Worm (Caenorhabditis elegans) whole organism, L2 larva: ENCODE measurements around the gene sng-1.

Experiments used
- C34F6.9 ChIP-seq: fragments of 150-350 bp; optimal IDR thresholded peaks from 2 replicates; lab custom pipeline; 2014; ENCODE audit warnings: missing biosample characterization, missing genetic modification characterization
- F13H6.1 ChIP-seq: sonication (generic microtip); optimal IDR thresholded peaks from 2 replicates; lab custom pipeline; 2016; ENCODE audit warnings: missing genetic modification characterization, missing compliant biosample characterization
- R02D3.7 ChIP-seq: fragments of 150-350 bp; optimal IDR thresholded peaks from 2 replicates; lab custom pipeline; 2014; ENCODE audit warnings: missing biosample characterization, missing genetic modification characterization
- Y55F3AM.14 ChIP-seq: fragments of 200-800 bp; sonication (Bioruptor generic); optimal IDR thresholded peaks from 2 replicates; lab custom pipeline; 2018; ENCODE audit warnings: mild to moderate bottlenecking, missing genetic modification characterization, missing compliant biosample characterization
- alr-1 ChIP-seq: fragments of 150-350 bp; optimal IDR thresholded peaks from 2 replicates; lab custom pipeline; 2014; ENCODE audit warnings: missing biosample characterization, missing genetic modification characterization
- aly-2 ChIP-seq: fragments of 150-350 bp; optimal IDR thresholded peaks from 2 replicates; lab custom pipeline; 2014; ENCODE audit warnings: missing biosample characterization, missing genetic modification characterization
- ama-1 ChIP-seq: fragments of 150-350 bp; optimal IDR thresholded peaks from 2 replicates; lab custom pipeline; 2018; ENCODE audit warnings: inconsistent platforms
- blmp-1 ChIP-seq: sonication (generic microtip); optimal IDR thresholded peaks from 2 replicates; lab custom pipeline; 2017; ENCODE audit warnings: missing genetic modification characterization, mild to moderate bottlenecking, missing compliant biosample characterization, antibody characterized with exemption, moderate library complexity; ENCODE audit not compliant: insufficient read depth
- ceh-16 ChIP-seq: fragments of 150-350 bp; optimal IDR thresholded peaks from 2 replicates; lab custom pipeline; 2014; ENCODE audit warnings: missing biosample characterization, missing genetic modification characterization
- ceh-82 ChIP-seq: fragments of 150-350 bp; optimal IDR thresholded peaks from 2 replicates; lab custom pipeline; 2014; ENCODE audit warnings: missing biosample characterization, missing genetic modification characterization
- crh-2 ChIP-seq: sonication (generic microtip); optimal IDR thresholded peaks from 2 replicates; lab custom pipeline; 2017; ENCODE audit warnings: missing biosample characterization, missing genetic modification characterization
- dmd-4 ChIP-seq: sonication (generic microtip); optimal IDR thresholded peaks from 2 replicates; lab custom pipeline; 2017; ENCODE audit warnings: missing biosample characterization, missing genetic modification characterization
- egl-27 ChIP-seq: sonication (generic microtip); optimal IDR thresholded peaks from 3 replicates; lab custom pipeline; 2017; ENCODE audit warnings: missing biosample characterization, missing genetic modification reagents, missing genetic modification characterization
- elt-1 ChIP-seq: fragments of 150-350 bp; optimal IDR thresholded peaks from 2 replicates; lab custom pipeline; 2014; ENCODE audit warnings: missing biosample characterization, missing genetic modification characterization
- elt-3 ChIP-seq: sonication (generic microtip); optimal IDR thresholded peaks from 2 replicates; lab custom pipeline; 2017; ENCODE audit warnings: missing biosample characterization, missing genetic modification characterization
- fos-1 ChIP-seq: fragments of 150-350 bp; optimal IDR thresholded peaks from 2 replicates; lab custom pipeline; 2014; ENCODE audit warnings: missing biosample characterization, missing genetic modification characterization
- gmeb-1 ChIP-seq: fragments of 150-350 bp; optimal IDR thresholded peaks from 2 replicates; lab custom pipeline; 2014; ENCODE audit warnings: missing biosample characterization, missing genetic modification characterization
- lin-11 ChIP-seq: fragments of 150-350 bp; sonication (generic microtip); optimal IDR thresholded peaks from 2 replicates; lab custom pipeline; 2014; ENCODE audit warnings: missing biosample characterization, missing genetic modification characterization, inconsistent platforms, mixed read lengths
- lin-13 ChIP-seq: fragments of 150-350 bp; optimal IDR thresholded peaks from 2 replicates; lab custom pipeline; 2014; ENCODE audit warnings: missing biosample characterization, missing genetic modification reagents, missing genetic modification characterization
- lsy-2 ChIP-seq, 2 experiments: fragments of 150-350 bp in 1 of 2; sonication (generic microtip) in 1 of 2; optimal IDR thresholded peaks; 2 replicates each; lab custom pipeline; 2014 to 2017; ENCODE audit warnings: missing biosample characterization in 2 of 2, missing genetic modification characterization in 2 of 2
- mab-5 ChIP-seq: fragments of 150-350 bp; optimal IDR thresholded peaks from 2 replicates; lab custom pipeline; 2014; ENCODE audit warnings: missing biosample characterization, missing genetic modification characterization
- mdl-1 ChIP-seq, 2 experiments: fragments of 150-350 bp in 1 of 2; sonication (generic microtip) in 1 of 2; optimal IDR thresholded peaks; 2 replicates each; lab custom pipeline; 2017; ENCODE audit warnings: missing biosample characterization in 2 of 2, missing genetic modification characterization in 2 of 2
- nhr-10 ChIP-seq: sonication (generic microtip); optimal IDR thresholded peaks from 2 replicates; lab custom pipeline; 2017; ENCODE audit warnings: missing biosample characterization, missing genetic modification characterization
- nhr-11 ChIP-seq: fragments of 150-350 bp; optimal IDR thresholded peaks from 2 replicates; lab custom pipeline; 2014; ENCODE audit warnings: missing biosample characterization, missing genetic modification characterization
- nhr-12 ChIP-seq: fragments of 150-350 bp; optimal IDR thresholded peaks from 2 replicates; lab custom pipeline; 2014; ENCODE audit warnings: missing biosample characterization, missing genetic modification characterization
- nhr-129 ChIP-seq: fragments of 150-350 bp; optimal IDR thresholded peaks from 2 replicates; lab custom pipeline; 2014; ENCODE audit warnings: missing biosample characterization, missing genetic modification characterization
- nhr-21 ChIP-seq: fragments of 150-350 bp; optimal IDR thresholded peaks from 2 replicates; lab custom pipeline; 2014; ENCODE audit warnings: missing biosample characterization, missing genetic modification characterization
- nhr-23 ChIP-seq: fragments of 150-350 bp; optimal IDR thresholded peaks from 2 replicates; lab custom pipeline; 2014; ENCODE audit warnings: missing biosample characterization, missing genetic modification reagents, missing genetic modification characterization
- nhr-237 ChIP-seq: fragments of 150-350 bp; optimal IDR thresholded peaks from 2 replicates; lab custom pipeline; 2014; ENCODE audit warnings: missing biosample characterization, missing genetic modification characterization
- nhr-25 ChIP-seq: fragments of 150-350 bp; sonication (generic microtip); optimal IDR thresholded peaks from 3 replicates; lab custom pipeline; 2014; ENCODE audit warnings: missing biosample characterization, missing genetic modification characterization
- nhr-6 ChIP-seq: fragments of 150-350 bp; optimal IDR thresholded peaks from 2 replicates; lab custom pipeline; 2014; ENCODE audit warnings: missing biosample characterization, missing genetic modification characterization
- nhr-77 ChIP-seq: fragments of 150-350 bp; optimal IDR thresholded peaks from 2 replicates; lab custom pipeline; 2014; ENCODE audit warnings: missing biosample characterization, missing genetic modification characterization
- peb-1 ChIP-seq: fragments of 150-350 bp; optimal IDR thresholded peaks from 2 replicates; lab custom pipeline; 2014; ENCODE audit warnings: missing biosample characterization, missing genetic modification characterization
- sem-4 ChIP-seq: fragments of 150-350 bp; optimal IDR thresholded peaks from 2 replicates; lab custom pipeline; 2014; ENCODE audit warnings: missing biosample characterization, missing genetic modification reagents, missing genetic modification characterization
- sma-3 ChIP-seq: sonication (generic microtip); optimal IDR thresholded peaks from 2 replicates; lab custom pipeline; 2016; ENCODE audit warnings: missing genetic modification reagents, missing genetic modification characterization, missing compliant biosample characterization
- sma-9 ChIP-seq, 2 experiments: fragments of 150-350 bp in 1 of 2; sonication (generic microtip) in 1 of 2; optimal IDR thresholded peaks; 2 replicates each; lab custom pipeline; 2014 to 2016; ENCODE audit warnings: missing genetic modification characterization in 2 of 2, mild to moderate bottlenecking in 1 of 2, missing biosample characterization in 1 of 2, missing compliant biosample characterization in 1 of 2, missing genetic modification reagents in 1 of 2, moderate library complexity in 1 of 2
- unc-39 ChIP-seq: fragments of 150-350 bp; optimal IDR thresholded peaks from 2 replicates; lab custom pipeline; 2014; ENCODE audit warnings: missing biosample characterization, missing genetic modification characterization
- unc-55 ChIP-seq: fragments of 150-350 bp; sonication (generic microtip); optimal IDR thresholded peaks from 3 replicates; lab custom pipeline; 2014; ENCODE audit warnings: missing biosample characterization, missing genetic modification reagents, missing genetic modification characterization
- zag-1 ChIP-seq: fragments of 150-350 bp; optimal IDR thresholded peaks from 2 replicates; lab custom pipeline; 2014; ENCODE audit warnings: missing biosample characterization, missing genetic modification characterization
- ztf-1 ChIP-seq: fragments of 200-800 bp; sonication (Bioruptor generic); conservative IDR thresholded peaks from 2 replicates; pipeline ENCODE4 v1.3.6; 2022; ENCODE audit warnings: missing genetic modification characterization, missing compliant biosample characterization
- ztf-11 ChIP-seq: sonication (generic microtip); optimal IDR thresholded peaks from 2 replicates; lab custom pipeline; 2017; ENCODE audit warnings: missing biosample characterization, missing genetic modification characterization
- ztf-4 ChIP-seq: fragments of 150-350 bp; optimal IDR thresholded peaks from 2 replicates; lab custom pipeline; 2014; ENCODE audit warnings: missing biosample characterization, missing genetic modification characterization

The sng-1 gene

DNA sequence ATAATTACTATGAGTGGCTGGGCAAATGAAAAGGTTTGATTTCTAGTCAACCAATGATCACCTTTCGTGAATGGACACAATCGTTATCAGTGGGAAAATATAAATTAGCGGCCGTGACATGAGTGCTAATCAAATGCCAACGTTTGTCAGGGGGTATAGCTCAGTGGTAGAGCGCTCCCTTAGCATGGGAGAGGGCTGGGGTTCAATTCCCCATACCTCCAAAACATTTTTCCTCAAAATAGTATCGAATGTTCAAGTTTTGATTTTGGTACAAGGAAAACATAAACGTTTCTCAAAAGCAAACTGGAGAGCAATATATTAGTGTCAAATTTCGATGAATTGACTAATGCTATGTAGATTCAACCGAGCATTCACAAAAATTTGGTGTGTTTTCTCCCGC lies 3.8 kb upstream of the sng-1 start:
- TF ChIP-seq F13H6.1 (tag; lab: Kevin White, UChicago) (peak; percentile 39), nhr-6 (tag; lab: Kevin White, UChicago) (no peak), nhr-129 (tag; lab: Kevin White, UChicago) (peak; percentile 24), unc-55 (GFP tag; lab: Kevin White, UChicago) (no peak), nhr-10 (tag; lab: Kevin White, UChicago) (peak; percentile 34), zag-1 (tag; lab: Kevin White, UChicago) (no peak), R02D3.7 (tag; lab: Kevin White, UChicago) (no peak), nhr-21 (peak; percentile 53), lsy-2 (tag; optimal IDR thresholded peaks at IDR 0.05; lab: Kevin White, UChicago) (peak in 1 of 2 experiments; percentile 30), gmeb-1 (tag; lab: Kevin White, UChicago) (no peak), sma-3 (GFP tag; lab: Kevin White, UChicago) (peak; percentile 52), mab-5 (tag; lab: Kevin White, UChicago) (no peak), unc-39 (no peak), fos-1 (tag; lab: Kevin White, UChicago) (peak; percentile 25), aly-2 (tag; lab: Kevin White, UChicago) (no peak), sma-9 (GFP tag; optimal IDR thresholded peaks at IDR 0.05; lab: Kevin White, UChicago) (peak; percentile 62), sma-9 (tag; optimal IDR thresholded peaks at IDR 0.05; lab: Kevin White, UChicago) (no peak), lin-11 (tag; lab: Kevin White, UChicago) (no peak), nhr-23 (no peak), sem-4 (tag; lab: Kevin White, UChicago) (no peak), crh-2 (tag; lab: Kevin White, UChicago) (peak; percentile 23), egl-27 (tag; lab: Kevin White, UChicago) (no peak), ama-1 (no peak)

DNA sequence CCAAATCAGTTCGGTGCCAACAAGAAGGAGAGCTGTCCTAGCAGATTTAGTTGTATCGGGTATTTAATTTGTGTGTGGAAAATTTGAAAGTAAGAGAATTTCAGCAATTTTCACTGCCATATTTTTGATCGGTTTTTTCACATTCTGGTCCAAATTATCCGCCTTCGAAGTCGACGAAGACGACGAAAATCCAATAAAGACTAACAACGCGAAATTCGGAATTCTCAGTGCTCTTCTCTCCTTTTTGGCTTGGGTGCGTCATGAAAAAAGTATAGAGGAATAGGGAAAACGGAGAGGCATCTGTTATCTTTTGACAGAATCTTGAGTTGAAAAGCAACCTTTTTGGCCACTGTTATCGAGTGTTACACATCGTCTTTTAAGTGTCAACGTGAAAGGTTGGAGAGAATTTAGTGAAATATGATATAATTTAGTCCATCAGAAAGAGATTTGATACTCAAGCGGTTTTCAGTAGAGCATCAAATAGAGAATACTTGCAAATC lies 714 bp downstream of the sng-1 start:
- peak; percentile 20 for TF ChIP-seq unc-55 (GFP tag; lab: Kevin White, UChicago)
- TF ChIP-seq nhr-23 = no peak

DNA sequence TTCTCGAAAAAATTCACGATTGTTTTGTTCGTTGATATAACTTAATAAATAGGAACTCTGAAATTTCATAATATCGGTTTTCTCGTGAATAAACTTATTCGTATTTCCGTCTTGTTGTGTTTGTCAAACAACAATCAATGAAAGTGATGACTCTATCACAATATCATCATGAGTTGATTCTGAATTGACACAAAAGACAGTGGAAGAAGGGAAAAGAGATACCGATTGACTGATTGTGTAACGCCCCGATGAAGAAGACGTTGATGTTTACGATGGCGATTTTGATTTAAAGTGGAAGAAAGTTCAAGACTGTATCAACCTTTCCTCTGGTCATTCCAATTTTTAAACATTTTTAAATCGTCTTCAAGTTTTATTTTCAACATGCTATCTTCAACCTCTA lies 2.2 kb downstream of the sng-1 start, which contains the start of gene ttr-59:
ttr-59 (plus strand) TSS at position 218 of the 400 bp plus-strand sequence.
- TF ChIP-seq aly-2 (tag; lab: Kevin White, UChicago) (no peak), nhr-25 (tag; lab: Kevin White, UChicago) (peak; percentile 51), elt-3 (tag; lab: Kevin White, UChicago) (no peak), F13H6.1 (tag; lab: Kevin White, UChicago) (no peak), ztf-11 (tag; lab: Kevin White, UChicago) (no peak), nhr-11 (no peak), zag-1 (tag; lab: Kevin White, UChicago) (no peak), elt-1 (tag; lab: Kevin White, UChicago) (no peak), mdl-1 (tag; optimal IDR thresholded peaks at IDR 0.05; lab: Kevin White, UChicago) (no peak), Y55F3AM.14 (GFP tag; lab: Kevin White, UChicago) (no peak), ztf-1 (GFP tag; lab: Robert Waterston, UW) (no peak), alr-1 (tag; lab: Kevin White, UChicago) (no peak), sma-3 (GFP tag; lab: Kevin White, UChicago) (peak; percentile 65), lin-11 (tag; lab: Kevin White, UChicago) (no peak), crh-2 (tag; lab: Kevin White, UChicago) (no peak), ama-1 (no peak), R02D3.7 (tag; lab: Kevin White, UChicago) (no peak), sem-4 (tag; lab: Kevin White, UChicago) (no peak), ceh-16 (tag; lab: Kevin White, UChicago) (no peak), nhr-21 (peak; percentile 25), dmd-4 (tag; lab: Kevin White, UChicago) (no peak), nhr-77 (tag; lab: Kevin White, UChicago) (no peak), lin-13 (no peak), gmeb-1 (tag; lab: Kevin White, UChicago) (no peak), unc-39 (no peak), mab-5 (tag; lab: Kevin White, UChicago) (no peak), ztf-4 (no peak), peb-1 (tag; lab: Kevin White, UChicago) (no peak), nhr-237 (tag; lab: Kevin White, UChicago) (no peak), nhr-129 (tag; lab: Kevin White, UChicago) (no peak), blmp-1 (tag; lab: Kevin White, UChicago) (peak; percentile 69), ceh-82 (no peak), C34F6.9 (tag; lab: Kevin White, UChicago) (no peak), nhr-12 (tag; lab: Kevin White, UChicago) (no peak), nhr-10 (tag; lab: Kevin White, UChicago) (no peak)
